Worm (Caenorhabditis elegans) whole organism, L3 larva: ENCODE measurements around the gene txt-8.
A peak's percentile ranks its signal among the peaks of the same experiment; 100 is the strongest.

Source experiments
- R02D3.7 ChIP-seq: fragments of 150-350 bp; optimal IDR thresholded peaks from 2 replicates; lab custom pipeline; 2014; ENCODE audit warnings: missing biosample characterization, missing genetic modification characterization
- ceh-28 ChIP-seq: fragments of 150-350 bp; optimal IDR thresholded peaks from 2 replicates; lab custom pipeline; 2014; ENCODE audit warnings: missing biosample characterization, missing genetic modification reagents, missing genetic modification characterization
- ceh-9 ChIP-seq: sonication (generic microtip); optimal IDR thresholded peaks from 2 replicates; lab custom pipeline; 2018; ENCODE audit warnings: missing biosample characterization, missing genetic modification characterization
- daf-12 ChIP-seq: fragments of 150-350 bp; optimal IDR thresholded peaks from 2 replicates; lab custom pipeline; 2014; ENCODE audit warnings: missing biosample characterization, missing genetic modification reagents, missing genetic modification characterization
- elt-1 ChIP-seq: fragments of 150-350 bp; optimal IDR thresholded peaks from 2 replicates; lab custom pipeline; 2014; ENCODE audit warnings: missing biosample characterization, missing genetic modification characterization
- elt-2 ChIP-seq: sonication (generic microtip); optimal IDR thresholded peaks from 2 replicates; lab custom pipeline; 2016; ENCODE audit warnings: missing genetic modification reagents, mild to moderate bottlenecking, missing genetic modification characterization, missing compliant biosample characterization
- elt-3 ChIP-seq, 3 experiments: fragments of 150-350 bp in 1 of 3; sonication (generic microtip) in 2 of 3; optimal IDR thresholded peaks; 2 replicates in 2 of 3; 4 replicates in 1 of 3; lab custom pipeline; 2014 to 2017; ENCODE audit warnings: missing biosample characterization in 3 of 3, missing genetic modification characterization in 3 of 3
- eor-1 ChIP-seq, 2 experiments: fragments of 150-350 bp; optimal IDR thresholded peaks; 2 replicates each; lab custom pipeline; 2014 to 2018; ENCODE audit warnings: missing biosample characterization in 2 of 2, missing genetic modification characterization in 2 of 2
- fkh-10 ChIP-seq: sonication (generic microtip); optimal IDR thresholded peaks from 2 replicates; lab custom pipeline; 2017; ENCODE audit warnings: missing biosample characterization, missing genetic modification reagents, missing genetic modification characterization
- fos-1 ChIP-seq: fragments of 150-350 bp; optimal IDR thresholded peaks from 2 replicates; lab custom pipeline; 2014; ENCODE audit warnings: missing biosample characterization, missing genetic modification characterization
- lin-39 ChIP-seq: fragments of 150-350 bp; optimal IDR thresholded peaks from 2 replicates; lab custom pipeline; 2018; ENCODE audit warnings: missing biosample characterization, missing genetic modification reagents, missing genetic modification characterization
- nhr-12 ChIP-seq: fragments of 150-350 bp; optimal IDR thresholded peaks from 2 replicates; lab custom pipeline; 2014; ENCODE audit warnings: missing biosample characterization, missing genetic modification characterization
- nhr-237 ChIP-seq: fragments of 150-350 bp; optimal IDR thresholded peaks from 2 replicates; lab custom pipeline; 2014; ENCODE audit warnings: missing biosample characterization, missing genetic modification characterization
- nhr-25 ChIP-seq: sonication (generic microtip); optimal IDR thresholded peaks from 2 replicates; lab custom pipeline; 2017; ENCODE audit warnings: missing biosample characterization, missing genetic modification characterization
- nhr-28 ChIP-seq: fragments of 150-350 bp; optimal IDR thresholded peaks from 2 replicates; lab custom pipeline; 2014; ENCODE audit warnings: missing biosample characterization, missing genetic modification characterization
- nhr-67 ChIP-seq: fragments of 150-350 bp; optimal IDR thresholded peaks from 2 replicates; lab custom pipeline; 2014; ENCODE audit warnings: missing biosample characterization, missing genetic modification characterization
- pha-4 ChIP-seq: fragments of 150-350 bp; optimal IDR thresholded peaks from 2 replicates; lab custom pipeline; 2014; ENCODE audit warnings: missing biosample characterization, missing genetic modification reagents, missing genetic modification characterization
- pqm-1 ChIP-seq: fragments of 150-350 bp; optimal IDR thresholded peaks from 2 replicates; lab custom pipeline; 2017; ENCODE audit warnings: missing biosample characterization, missing genetic modification characterization, inconsistent platforms
- skn-1 ChIP-seq: fragments of 150-350 bp; optimal IDR thresholded peaks from 2 replicates; lab custom pipeline; 2014; ENCODE audit warnings: missing biosample characterization, missing genetic modification characterization
- snpc-4 ChIP-seq: fragments of 150-350 bp; optimal IDR thresholded peaks from 2 replicates; lab custom pipeline; 2014; ENCODE audit warnings: missing biosample characterization, missing genetic modification characterization
- unc-39 ChIP-seq: sonication (generic microtip); optimal IDR thresholded peaks from 4 replicates; lab custom pipeline; 2017; ENCODE audit warnings: missing biosample characterization, missing genetic modification characterization
- unc-62 ChIP-seq: fragments of 150-350 bp; sonication (generic microtip); optimal IDR thresholded peaks from 4 replicates; lab custom pipeline; 2014; ENCODE audit warnings: missing biosample characterization, missing genetic modification reagents, missing genetic modification characterization
- zag-1 ChIP-seq: fragments of 150-350 bp; optimal IDR thresholded peaks from 2 replicates; lab custom pipeline; 2014; ENCODE audit warnings: missing biosample characterization, missing genetic modification characterization
- ztf-4 ChIP-seq: fragments of 150-350 bp; optimal IDR thresholded peaks from 2 replicates; lab custom pipeline; 2014; ENCODE audit warnings: missing biosample characterization, missing genetic modification characterization

The txt-8 gene

DNA sequence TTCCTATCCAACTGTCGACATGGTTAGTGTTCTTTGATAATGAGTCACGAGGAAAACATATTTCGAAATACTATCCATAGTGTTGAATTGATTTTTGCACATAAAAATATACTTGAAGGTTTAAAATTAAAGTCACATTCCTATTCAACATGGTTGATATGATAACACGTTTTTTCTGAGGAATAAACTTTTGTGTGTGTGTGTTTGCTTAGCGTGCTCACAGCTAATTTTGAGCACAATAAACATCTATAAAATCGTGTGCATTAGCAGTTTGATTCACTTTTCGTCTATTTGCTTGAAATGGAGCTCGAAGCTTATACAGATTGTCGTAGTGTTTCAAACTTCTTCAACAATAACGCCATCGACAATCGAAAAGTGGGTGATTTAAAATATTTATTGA lies 42.4 kb downstream of the txt-8 start, which contains the start of gene ZK228.10:
Gene ZK228.10 (plus strand): TSS at position 301 of the 400 bp plus-strand sequence.
- TF ChIP-seq pha-4 (tag; lab: Kevin White, UChicago) (no peak), R02D3.7 (tag; lab: Kevin White, UChicago) (no peak), snpc-4 (tag; lab: Kevin White, UChicago) (no peak), nhr-67 (tag; lab: Kevin White, UChicago) (no peak), fos-1 (no peak), nhr-237 (no peak), unc-62 (GFP tag; lab: Kevin White, UChicago) (no peak), unc-39 (no peak), nhr-12 (tag; lab: Kevin White, UChicago) (no peak), ceh-9 (tag; lab: Kevin White, UChicago) (no peak), zag-1 (tag; lab: Kevin White, UChicago) (no peak), nhr-25 (tag; lab: Kevin White, UChicago) (no peak)

DNA sequence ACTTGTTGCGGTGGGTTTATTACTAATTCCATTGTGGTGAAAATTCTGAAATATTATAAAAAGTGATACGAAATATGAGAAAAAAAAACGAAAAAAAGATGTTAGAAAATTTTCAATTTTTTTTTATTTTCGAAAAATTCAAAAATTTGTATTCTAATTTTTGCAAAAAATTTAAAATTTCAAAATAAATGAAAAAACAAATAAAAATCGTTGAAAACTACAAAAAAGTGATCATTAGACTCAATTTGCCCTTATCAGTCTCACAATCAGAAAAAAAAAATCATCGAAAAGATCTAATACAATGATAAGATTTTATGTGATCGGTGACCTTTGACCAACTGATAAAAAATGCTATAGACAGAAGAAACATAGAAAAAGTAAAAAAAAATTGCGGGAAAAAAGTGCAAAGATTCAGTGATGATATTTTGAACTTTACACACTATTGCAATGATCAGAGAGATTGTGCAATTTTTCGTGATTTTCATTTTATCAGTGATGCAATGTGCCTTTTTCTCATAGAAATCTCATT lies 47.1 kb downstream of the txt-8 start, which contains the start of gene ZK228.3:
Gene ZK228.3 (minus strand): TSS at position 51 of the 529 bp plus-strand sequence.
- TF ChIP-seq nhr-28 (tag; lab: Kevin White, UChicago) = no peak
- no peak for TF ChIP-seq eor-1 (tag; optimal IDR thresholded peaks at IDR 0.05; lab: Kevin White, UChicago)
- no peak for TF ChIP-seq nhr-12 (tag; lab: Kevin White, UChicago)
- TF ChIP-seq lin-39 = no peak
- no peak for TF ChIP-seq unc-39
- peak; percentile 84 for TF ChIP-seq pqm-1 (tag; lab: Kevin White, UChicago)
- peak; percentile 97 for TF ChIP-seq elt-2 (tag; lab: Kevin White, UChicago)
- no peak for TF ChIP-seq daf-12
- TF ChIP-seq elt-1 = no peak
- no peak for TF ChIP-seq elt-3 (tag; optimal IDR thresholded peaks at IDR 0.05; lab: Kevin White, UChicago)
- no peak for TF ChIP-seq skn-1
- TF ChIP-seq, all 47 proteins: peak for 2

DNA sequence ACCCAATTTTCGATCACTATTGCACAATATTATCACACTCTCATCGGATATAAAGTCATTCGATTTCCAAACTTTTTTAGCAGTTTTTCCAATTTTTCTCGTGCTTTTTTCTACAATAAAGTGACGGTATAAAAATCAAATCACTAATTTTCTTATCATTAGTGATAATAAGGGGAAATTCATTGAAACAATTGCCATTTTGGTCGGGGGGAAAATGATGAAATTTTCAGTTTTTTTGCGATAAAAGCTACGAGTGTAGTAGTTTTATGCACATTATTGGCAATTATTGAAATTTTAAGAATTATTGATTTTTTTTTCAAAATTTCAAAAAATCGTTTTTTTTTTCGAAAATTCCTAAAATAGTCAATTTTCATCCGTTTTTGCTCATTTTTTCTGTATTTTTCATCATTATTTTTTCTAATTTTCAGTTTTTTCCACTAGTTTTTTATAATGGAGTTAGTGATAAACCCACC lies 48.2 kb downstream of the txt-8 start, which contains the start of gene ZK228.4:
Gene ZK228.4 (plus strand): TSS at position 423 of the 473 bp plus-strand sequence.
- no peak for TF ChIP-seq daf-12
- peak; percentile 21 for TF ChIP-seq ceh-28 (tag; lab: Kevin White, UChicago)
- peak; percentile 86 for TF ChIP-seq elt-2 (tag; lab: Kevin White, UChicago)
- no peak for TF ChIP-seq fkh-10
- TF ChIP-seq elt-1 = no peak
- TF ChIP-seq ztf-4 = no peak
- peak; percentile 13 for TF ChIP-seq pqm-1 (tag; lab: Kevin White, UChicago)
- TF ChIP-seq nhr-237 = no peak
